Worm (Caenorhabditis elegans): Measurements from ENCODE around the gene siah-1.
A peak's percentile ranks its signal among the peaks of the same experiment; 100 is the strongest.

Gene siah-1

DNA sequence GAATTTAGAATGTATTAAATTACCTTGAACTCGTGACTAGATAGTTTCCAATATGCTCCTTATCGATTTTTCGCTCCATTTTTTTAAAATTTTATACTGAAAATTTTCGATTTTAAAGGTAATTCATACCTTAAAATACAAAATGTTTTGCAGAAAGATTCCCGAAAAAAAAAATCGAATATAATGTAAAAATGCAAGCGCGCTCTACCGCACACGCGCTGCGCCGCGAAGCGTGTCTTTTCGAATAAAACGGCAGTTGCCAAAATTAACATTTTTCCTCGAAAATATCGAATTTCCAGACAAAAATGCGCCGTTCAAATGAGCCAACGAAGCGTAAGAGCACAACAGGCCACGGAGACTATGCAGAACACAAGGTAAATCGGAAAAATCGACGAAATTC lies 49.2 kb upstream of the siah-1 start, which contains the start of the genes taf-6.2 and Y37E11AL.3 (continued):
- TF ChIP-seq hlh-30 (tag; optimal IDR thresholded peaks at IDR 0.05; ENCODE audit: insufficient read depth): peak; percentile 31
- TF ChIP-seq tra-1 (GFP tag; IDR thresholded peaks at IDR 0.05): no peak
- TF ChIP-seq Y5F2A.4 (GFP tag; optimal IDR thresholded peaks at IDR 0.05): no peak
- TF ChIP-seq spr-1 (tag; optimal IDR thresholded peaks at IDR 0.05): no peak
- no peak for TF ChIP-seq dmd-6 (GFP tag; IDR thresholded peaks at IDR 0.05)
- TF ChIP-seq hlh-11 (tag; optimal IDR thresholded peaks at IDR 0.05): no peak
- TF ChIP-seq duxl-1 (tag; optimal IDR thresholded peaks at IDR 0.05; ENCODE audit: poor library complexity): no peak
- no peak for TF ChIP-seq unc-130 (GFP tag; optimal IDR thresholded peaks at IDR 0.05)
- TF ChIP-seq Y75B8A.6 (GFP tag; IDR thresholded peaks at IDR 0.05): no peak
- no peak for TF ChIP-seq T20F7.1 (GFP tag; optimal IDR thresholded peaks at IDR 0.05)
- TF ChIP-seq F44E2.7 (GFP tag; IDR thresholded peaks at IDR 0.05): no peak
- TF ChIP-seq R02D3.7 (tag; optimal IDR thresholded peaks at IDR 0.05): no peak
- no peak for TF ChIP-seq ces-1 (GFP tag; optimal IDR thresholded peaks at IDR 0.05)
- TF ChIP-seq daf-8 (GFP tag; IDR thresholded peaks at IDR 0.05): no peak
- no peak for TF ChIP-seq F49E8.2 (tag; optimal IDR thresholded peaks at IDR 0.05; ENCODE audit: borderline replicate concordance)
- no peak for TF ChIP-seq zfp-2 (tag; optimal IDR thresholded peaks at IDR 0.05)
- TF ChIP-seq set-16 (GFP tag; IDR thresholded peaks at IDR 0.05): no peak
- no peak for TF ChIP-seq dmd-9 (GFP tag; IDR thresholded peaks at IDR 0.05)
- TF ChIP-seq fkh-10 (GFP tag; optimal IDR thresholded peaks at IDR 0.05): peak; percentile 14
- no peak for TF ChIP-seq lin-13 (GFP tag; optimal IDR thresholded peaks at IDR 0.05)
- no peak for TF ChIP-seq nhr-77 (tag; optimal IDR thresholded peaks at IDR 0.05)
- no peak for TF ChIP-seq jun-1 (tag; optimal IDR thresholded peaks at IDR 0.05)
- TF ChIP-seq fos-1 (tag; optimal IDR thresholded peaks at IDR 0.05): no peak
- TF ChIP-seq ceh-32 (tag; optimal IDR thresholded peaks at IDR 0.05; ENCODE audit: poor library complexity): no peak
- no peak for TF ChIP-seq zag-1 (tag; optimal IDR thresholded peaks at IDR 0.05)
- TF ChIP-seq ctbp-1 (GFP tag; IDR thresholded peaks at IDR 0.05): no peak
- no peak for TF ChIP-seq lir-3 (tag; optimal IDR thresholded peaks at IDR 0.05)
- no peak for TF ChIP-seq ceh-28 (tag; optimal IDR thresholded peaks at IDR 0.05)
- TF ChIP-seq nhr-42 (GFP tag; IDR thresholded peaks at IDR 0.05): no peak
- no peak for TF ChIP-seq hmg-1.1 (GFP tag; IDR thresholded peaks at IDR 0.05)
- TF ChIP-seq mdl-1 (tag; optimal IDR thresholded peaks at IDR 0.05): no peak
- no peak for TF ChIP-seq lin-29 (GFP tag; IDR thresholded peaks at IDR 0.05)
- TF ChIP-seq unc-39 (tag; optimal IDR thresholded peaks at IDR 0.05): no peak
- no peak for TF ChIP-seq saeg-2 (GFP tag; IDR thresholded peaks at IDR 0.05)
- TF ChIP-seq ztf-11 (tag; optimal IDR thresholded peaks at IDR 0.05): no peak
- TF ChIP-seq daf-19 (GFP tag; conservative IDR thresholded peaks at IDR 0.05): no peak
- peak; percentile 79 for TF ChIP-seq mes-2 (tag; optimal IDR thresholded peaks at IDR 0.05; ENCODE audit: poor library complexity, severe bottlenecking)
- TF ChIP-seq madf-5 (GFP tag; IDR thresholded peaks at IDR 0.05): no peak
- no peak for TF ChIP-seq vab-7 (GFP tag; IDR thresholded peaks at IDR 0.05)
- TF ChIP-seq sdz-12 (GFP tag; optimal IDR thresholded peaks at IDR 0.05): no peak
- TF ChIP-seq daf-12 (tag; optimal IDR thresholded peaks at IDR 0.05): no peak
- no peak for TF ChIP-seq nhr-102 (tag; optimal IDR thresholded peaks at IDR 0.05)
- no peak for TF ChIP-seq daf-16 (GFP tag; optimal IDR thresholded peaks at IDR 0.05)
- TF ChIP-seq daf-16 (tag; optimal IDR thresholded peaks at IDR 0.05): no peak
- no peak for TF ChIP-seq unc-62 (GFP tag; optimal IDR thresholded peaks at IDR 0.05 in 1 of 2)
- no peak for TF ChIP-seq unc-62 (tag; optimal IDR thresholded peaks at IDR 0.05)
- no peak for TF ChIP-seq lin-1 (GFP tag; IDR thresholded peaks at IDR 0.05)
- no peak for TF ChIP-seq T26A8.4 (GFP tag; IDR thresholded peaks at IDR 0.05)
- no peak for TF ChIP-seq cey-2 (tag; optimal IDR thresholded peaks at IDR 0.05; ENCODE audit: borderline replicate concordance, insufficient read depth)
- TF ChIP-seq F10B5.3 (tag; optimal IDR thresholded peaks at IDR 0.05): no peak
- no peak for TF ChIP-seq Y48G9A.11 (GFP tag; IDR thresholded peaks at IDR 0.05)
- TF ChIP-seq rbr-2 (tag; optimal IDR thresholded peaks at IDR 0.05): peak; percentile 20

All from whole organism, L4 larva.